Worm (Caenorhabditis elegans) whole organism, late embryonic: Measurements from ENCODE around the gene srsx-5.

Source experiments
- pqm-1 ChIP-seq: sonication (generic microtip); optimal IDR thresholded peaks from 2 replicates; lab custom pipeline; 2016; ENCODE audit warnings: missing genetic modification characterization, missing compliant biosample characterization
- ref-2 ChIP-seq: sonication (generic microtip); optimal IDR thresholded peaks from 2 replicates; lab custom pipeline; 2016; ENCODE audit warnings: missing genetic modification characterization, missing compliant biosample characterization
- unc-42 ChIP-seq: sonication (generic microtip); optimal IDR thresholded peaks from 2 replicates; lab custom pipeline; 2016; ENCODE audit warnings: missing genotype, missing genetic modification characterization, missing compliant biosample characterization

DNA sequence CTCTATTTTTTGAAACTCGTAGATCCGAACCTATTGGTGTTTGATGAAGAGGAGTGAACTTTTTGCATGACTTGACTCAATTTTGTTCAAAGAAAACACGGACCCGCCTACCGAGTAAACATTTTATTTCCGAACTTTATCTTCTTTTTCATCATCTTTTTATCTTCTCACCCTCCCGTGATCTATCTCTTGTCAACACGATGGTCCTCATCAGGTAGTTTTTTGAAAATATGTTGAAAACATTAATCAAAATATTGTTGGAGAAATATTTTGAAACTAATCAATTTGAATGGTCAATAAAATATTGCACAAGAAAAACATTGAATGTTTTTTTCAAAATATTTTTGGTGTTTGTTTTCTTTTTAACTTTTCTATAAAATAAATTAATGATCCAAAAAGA is 20.3 kb upstream of the srsx-5 start:
- TF ChIP-seq pqm-1 (tag; lab: Kevin White, UChicago) (no peak), ref-2 (no peak), unc-42 (no peak)
